Worm (Caenorhabditis elegans) whole organism, L3 larva: ENCODE data around the gene syd-2.

Source experiments
- aly-2 ChIP-seq: fragments of 150-350 bp; optimal IDR thresholded peaks from 2 replicates; lab custom pipeline; 2014; ENCODE audit warnings: missing biosample characterization, missing genetic modification characterization
- ceh-16 ChIP-seq: sonication (generic microtip); optimal IDR thresholded peaks from 2 replicates; lab custom pipeline; 2017; ENCODE audit warnings: missing biosample characterization, missing genetic modification characterization
- tbx-2 ChIP-seq: sonication (generic microtip); optimal IDR thresholded peaks from 2 replicates; lab custom pipeline; 2016; ENCODE audit warnings: mild to moderate bottlenecking, missing genetic modification characterization, missing compliant biosample characterization
- zag-1 ChIP-seq: fragments of 150-350 bp; optimal IDR thresholded peaks from 2 replicates; lab custom pipeline; 2014; ENCODE audit warnings: missing biosample characterization, missing genetic modification characterization

DNA sequence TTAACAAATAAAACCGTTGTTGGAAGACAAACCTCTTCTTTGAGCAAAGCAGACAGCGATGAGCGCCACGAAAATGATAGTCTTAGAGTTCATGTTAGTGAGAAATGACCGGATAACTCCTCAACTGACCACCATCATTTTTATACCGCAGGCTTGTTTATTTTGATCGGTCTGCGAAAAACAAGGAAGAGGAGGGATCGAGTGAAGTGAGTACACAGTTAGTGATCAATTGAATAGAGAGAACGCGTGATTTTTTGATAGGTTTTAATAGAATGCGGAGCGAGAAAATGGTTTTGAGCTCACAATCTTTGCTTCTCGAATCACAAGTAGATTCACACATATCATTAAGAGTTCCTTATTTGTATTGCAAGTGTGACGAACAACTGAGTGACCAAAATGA is 33.7 kb downstream of the syd-2 start, which contains the start of gene F14F3.4:
- no peak for TF ChIP-seq tbx-2 (tag; lab: Kevin White, UChicago)
- no peak for TF ChIP-seq aly-2 (tag; lab: Kevin White, UChicago)
- TF ChIP-seq zag-1 (tag; lab: Kevin White, UChicago) = no peak
- TF ChIP-seq ceh-16 (tag; lab: Kevin White, UChicago) = no peak
